Worm (Caenorhabditis elegans): ENCODE data around the gene F59C12.4.

- TF ChIP-seq him-1 (tag; optimal IDR thresholded peaks at IDR 0.05), result no peak
- no peak for TF ChIP-seq dao-5 (tag; optimal IDR thresholded peaks at IDR 0.05)
Measured at ce11 chrX:16596972-16597371, 5.5 kb downstream of the F59C12.4 start.
